Worm (Caenorhabditis elegans): Measurements from ENCODE around the gene gba-3.

gba-3 gene

ce11 chrIV:17490679-17491078 lies 17.5 kb downstream of the gba-3 start, which contains the start of gene nas-6:
Gene nas-6, minus strand, starts transcription at chrIV:17490779.
- TF ChIP-seq fos-1 (tag; optimal IDR thresholded peaks at IDR 0.05) (no peak), unc-39 (tag; optimal IDR thresholded peaks at IDR 0.05) (no peak), nhr-43 (tag; optimal IDR thresholded peaks at IDR 0.05; ENCODE audit: poor library complexity, severe bottlenecking) (no peak), eor-1 (tag; optimal IDR thresholded peaks at IDR 0.05) (no peak), ceh-82 (tag; optimal IDR thresholded peaks at IDR 0.05) (no peak), fkh-2 (tag; optimal IDR thresholded peaks at IDR 0.05) (no peak), egl-27 (tag; optimal IDR thresholded peaks at IDR 0.05) (no peak), hmg-11 (tag; optimal IDR thresholded peaks at IDR 0.05) (no peak), lsy-12 (tag; optimal IDR thresholded peaks at IDR 0.05) (no peak), elt-3 (tag; optimal IDR thresholded peaks at IDR 0.05) (no peak)
